Worm (Caenorhabditis elegans) whole organism, young adult: ENCODE data around the gene C17C3.6.
A peak's percentile ranks its signal among the peaks of the same experiment; 100 is the strongest.

Experiments used
- B0035.1 ChIP-seq: sonication (generic microtip); optimal IDR thresholded peaks from 2 replicates; lab custom pipeline; 2016; ENCODE audit warnings: missing genetic modification characterization, mild to moderate bottlenecking, missing compliant biosample characterization, missing genotype, missing genetic modification reagents
- F10E7.11 ChIP-seq: sonication (generic microtip); optimal IDR thresholded peaks from 2 replicates; lab custom pipeline; 2017; ENCODE audit warnings: mild to moderate bottlenecking, missing genetic modification characterization, moderate library complexity, missing compliant biosample characterization
- F23B12.7 ChIP-seq: sonication (generic microtip); optimal IDR thresholded peaks from 2 replicates; lab custom pipeline; 2017; ENCODE audit warnings: missing genetic modification characterization, mild to moderate bottlenecking, missing compliant biosample characterization, antibody characterized with exemption, moderate library complexity; ENCODE audit not compliant: insufficient read depth
- F57C9.4 ChIP-seq: sonication (generic microtip); optimal IDR thresholded peaks from 2 replicates; lab custom pipeline; 2017; ENCODE audit warnings: mild to moderate bottlenecking, missing genetic modification characterization, missing compliant biosample characterization
- K11D2.4 ChIP-seq: fragments of 200-800 bp; sonication (Bioruptor generic); IDR thresholded peaks from 2 replicates; pipeline ENCODE4 v1.3.6; 2022; ENCODE audit warnings: missing genetic modification reagents, missing genetic modification characterization, missing compliant biosample characterization
- K12H6.12 ChIP-seq: fragments of 200-800 bp; sonication (Bioruptor generic); optimal IDR thresholded peaks from 2 replicates; lab custom pipeline; 2018; ENCODE audit warnings: mild to moderate bottlenecking, missing genetic modification characterization, missing compliant biosample characterization
- Y53F4B.3 ChIP-seq: fragments of 200-800 bp; sonication (Bioruptor generic); IDR thresholded peaks from 2 replicates; pipeline ENCODE4 v1.3.6; 2022; ENCODE audit warnings: missing genetic modification reagents, missing genetic modification characterization, missing compliant biosample characterization
- Y56A3A.18 ChIP-seq: fragments of 200-800 bp; sonication (Bioruptor generic); IDR thresholded peaks from 2 replicates; pipeline ENCODE4 v1.3.6; 2022; ENCODE audit warnings: missing genetic modification reagents, missing genetic modification characterization, missing compliant biosample characterization
- ama-1 ChIP-seq, 3 experiments: fragments of 150-350 bp in 1 of 3; sonication (generic microtip) in 2 of 3; optimal IDR thresholded peaks; 2 replicates each; lab custom pipeline; 2014 to 2018; ENCODE audit warnings: missing biosample characterization in 2 of 3, missing genetic modification characterization in 2 of 3, missing genetic modification reagents in 2 of 3
- attf-3 ChIP-seq: fragments of 200-800 bp; sonication (Bioruptor generic); conservative IDR thresholded peaks from 2 replicates; pipeline ENCODE4 v1.3.6; 2022; ENCODE audit warnings: missing genetic modification reagents, missing genetic modification characterization, missing compliant biosample characterization
- attf-6 ChIP-seq: fragments of 200-800 bp; sonication (Bioruptor generic); IDR thresholded peaks from 2 replicates; pipeline ENCODE4 v1.3.6; 2022; ENCODE audit warnings: missing genetic modification reagents, missing genetic modification characterization, missing compliant biosample characterization
- bed-2 ChIP-seq: fragments of 200-800 bp; sonication (Bioruptor generic); IDR thresholded peaks from 2 replicates; pipeline ENCODE4 v1.3.6; 2022; ENCODE audit warnings: missing genetic modification reagents, missing genetic modification characterization, missing compliant biosample characterization
- ceh-100 ChIP-seq: fragments of 200-800 bp; sonication (Bioruptor generic); IDR thresholded peaks from 2 replicates; pipeline ENCODE4 v1.3.6; 2022; ENCODE audit warnings: missing genetic modification reagents, missing genetic modification characterization, missing compliant biosample characterization
- ceh-91 ChIP-seq: fragments of 200-800 bp; sonication (Bioruptor generic); IDR thresholded peaks from 2 replicates; pipeline ENCODE4 v1.3.6; 2022; ENCODE audit warnings: missing genetic modification reagents, missing genetic modification characterization, missing compliant biosample characterization
- chd-7 ChIP-seq: sonication (generic microtip); optimal IDR thresholded peaks from 2 replicates; lab custom pipeline; 2016; ENCODE audit warnings: mild to moderate bottlenecking, missing genetic modification characterization, moderate library complexity, missing compliant biosample characterization
- dpff-1 ChIP-seq: sonication (generic microtip); optimal IDR thresholded peaks from 2 replicates; lab custom pipeline; 2017; ENCODE audit warnings: mild to moderate bottlenecking, missing genetic modification characterization, missing compliant biosample characterization
- egl-18 ChIP-seq: fragments of 200-800 bp; sonication (Bioruptor generic); IDR thresholded peaks from 2 replicates; pipeline ENCODE4 v1.3.6; 2022; ENCODE audit warnings: missing genetic modification reagents, missing genetic modification characterization, missing compliant biosample characterization
- gei-17 ChIP-seq: fragments of 200-800 bp; sonication (Bioruptor generic); optimal IDR thresholded peaks from 2 replicates; lab custom pipeline; 2018; ENCODE audit warnings: mild to moderate bottlenecking, missing genetic modification characterization, missing compliant biosample characterization
- hmg-1.2 ChIP-seq: fragments of 200-800 bp; sonication (Bioruptor generic); IDR thresholded peaks from 2 replicates; pipeline ENCODE4 v1.3.6; 2022; ENCODE audit warnings: missing genetic modification reagents, missing genetic modification characterization, missing compliant biosample characterization
- lag-1 ChIP-seq: fragments of 200-800 bp; sonication (Bioruptor generic); IDR thresholded peaks from 2 replicates; pipeline ENCODE4 v1.3.6; 2022; ENCODE audit warnings: missing genetic modification reagents, missing genetic modification characterization, missing compliant biosample characterization
- let-607 ChIP-seq, 2 experiments: fragments of 200-800 bp in 1 of 2; sonication (Bioruptor generic) in 1 of 2; sonication (generic microtip) in 1 of 2; optimal IDR thresholded peaks; 2 replicates each; lab custom pipeline; 2016 to 2018; ENCODE audit warnings: mild to moderate bottlenecking in 2 of 2, missing compliant biosample characterization in 2 of 2, missing genetic modification characterization in 2 of 2, moderate library complexity in 2 of 2, missing genotype in 1 of 2
- lin-40 ChIP-seq: sonication (generic microtip); optimal IDR thresholded peaks from 2 replicates; lab custom pipeline; 2016; ENCODE audit warnings: missing genetic modification characterization, mild to moderate bottlenecking, missing compliant biosample characterization, missing genotype, missing genetic modification reagents
- madf-3 ChIP-seq: fragments of 200-800 bp; sonication (Bioruptor generic); IDR thresholded peaks from 2 replicates; pipeline ENCODE4 v1.3.6; 2022; ENCODE audit warnings: missing genetic modification reagents, missing genetic modification characterization, missing compliant biosample characterization
- madf-6 ChIP-seq: fragments of 200-800 bp; sonication (Bioruptor generic); IDR thresholded peaks from 2 replicates; pipeline ENCODE4 v1.3.6; 2022; ENCODE audit warnings: missing genetic modification reagents, missing genetic modification characterization, missing compliant biosample characterization
- mxl-1 ChIP-seq: sonication (generic microtip); optimal IDR thresholded peaks from 2 replicates; lab custom pipeline; 2016; ENCODE audit warnings: missing genetic modification characterization, missing compliant biosample characterization
- nhr-120 ChIP-seq: fragments of 200-800 bp; sonication (Bioruptor generic); IDR thresholded peaks from 2 replicates; pipeline ENCODE4 v1.3.6; 2022; ENCODE audit warnings: missing genetic modification characterization, missing compliant biosample characterization
- nhr-80 ChIP-seq: sonication (generic microtip); optimal IDR thresholded peaks from 2 replicates; lab custom pipeline; 2016; ENCODE audit warnings: missing genetic modification characterization, missing compliant biosample characterization
- nhr-90 ChIP-seq: sonication (generic microtip); optimal IDR thresholded peaks from 2 replicates; lab custom pipeline; 2016; ENCODE audit warnings: missing genotype, mild to moderate bottlenecking, missing genetic modification characterization, missing compliant biosample characterization
- rec-8 ChIP-seq, 2 experiments: sonication (generic microtip); optimal IDR thresholded peaks; 2 replicates each; lab custom pipeline; 2016; ENCODE audit warnings: mild to moderate bottlenecking in 2 of 2, missing genetic modification characterization in 2 of 2, missing genetic modification reagents in 2 of 2, missing genotype in 2 of 2, missing biosample characterization in 1 of 2, missing compliant biosample characterization in 1 of 2, moderate library complexity in 1 of 2
- repo-1 ChIP-seq: sonication (generic microtip); optimal IDR thresholded peaks from 2 replicates; lab custom pipeline; 2017; ENCODE audit warnings: mild to moderate bottlenecking, missing genetic modification characterization, missing compliant biosample characterization
- sdz-38 ChIP-seq: sonication (generic microtip); optimal IDR thresholded peaks from 2 replicates; lab custom pipeline; 2016; ENCODE audit warnings: missing genotype, missing genetic modification characterization, missing compliant biosample characterization
- snpc-4 ChIP-seq, 5 experiments: fragments of 150-350 bp in 1 of 5; sonication (generic microtip) in 4 of 5; optimal IDR thresholded peaks; 2 replicates each; lab custom pipeline; 2014 to 2018; ENCODE audit warnings: missing genetic modification characterization in 5 of 5, missing biosample characterization in 3 of 5, antibody characterized with exemption in 2 of 5, mild to moderate bottlenecking in 2 of 5, missing compliant biosample characterization in 2 of 5, missing genotype in 2 of 5, moderate library complexity in 2 of 5, missing genetic modification reagents in 1 of 5
- tlf-1 ChIP-seq: fragments of 200-800 bp; sonication (Bioruptor generic); optimal IDR thresholded peaks from 2 replicates; lab custom pipeline; 2018; ENCODE audit warnings: mild to moderate bottlenecking, missing genetic modification characterization, missing compliant biosample characterization
- xnd-1 ChIP-seq: sonication (generic microtip); optimal IDR thresholded peaks from 2 replicates; lab custom pipeline; 2016; ENCODE audit warnings: missing genotype, missing genetic modification reagents, missing genetic modification characterization, missing compliant biosample characterization
- zfh-2 ChIP-seq: fragments of 200-800 bp; sonication (Bioruptor generic); conservative IDR thresholded peaks from 2 replicates; pipeline ENCODE4 v1.3.6; 2022; ENCODE audit warnings: missing genetic modification reagents, missing genetic modification characterization, missing compliant biosample characterization
- ztf-18 ChIP-seq: sonication (generic microtip); optimal IDR thresholded peaks from 2 replicates; lab custom pipeline; 2016; ENCODE audit warnings: missing genotype, mild to moderate bottlenecking, missing genetic modification characterization, missing compliant biosample characterization
- ztf-25 ChIP-seq: fragments of 200-800 bp; sonication (Bioruptor generic); IDR thresholded peaks from 2 replicates; pipeline ENCODE4 v1.3.6; 2022; ENCODE audit warnings: missing genetic modification reagents, missing genetic modification characterization, missing compliant biosample characterization

The C17C3.6 gene

ce11 chrII:5555522-5555921 lies 5.7 kb downstream of the C17C3.6 start (continued):
- TF ChIP-seq F10E7.11 (tag; lab: Kevin White, UChicago), result no peak

- TF ChIP-seq F57C9.4 (tag; lab: Kevin White, UChicago), result no peak
- no peak for TF ChIP-seq F23B12.7 (tag; lab: Kevin White, UChicago)
- no peak for TF ChIP-seq ceh-91 (GFP tag; lab: Robert Waterston, UW)
- no peak for TF ChIP-seq sdz-38
- no peak for TF ChIP-seq Y53F4B.3 (GFP tag; lab: Robert Waterston, UW)
- no peak for TF ChIP-seq K11D2.4 (GFP tag; lab: Robert Waterston, UW)
- TF ChIP-seq ztf-25, result no peak
- TF ChIP-seq xnd-1 (tag; lab: Kevin White, UChicago), result no peak
- TF ChIP-seq bed-2 (GFP tag; lab: Robert Waterston, UW), result no peak
- no peak for TF ChIP-seq K12H6.12 (tag; lab: Kevin White, UChicago)
- TF ChIP-seq egl-18 (GFP tag; lab: Robert Waterston, UW), result no peak
- TF ChIP-seq attf-6, result no peak
- no peak for TF ChIP-seq attf-3
These were observed 6.6 kb downstream of the C17C3.6 start, which contains the start of gene ins-11 for ce11 chrII:5556431-5556830. TSS of gene ins-11 (plus strand) at chrII:5556731.

- TF ChIP-seq madf-3 (GFP tag; lab: Robert Waterston, UW), result no peak
- no peak for TF ChIP-seq nhr-120 (GFP tag; lab: Robert Waterston, UW)
- peak; percentile 55 for TF ChIP-seq nhr-80 (tag; lab: Kevin White, UChicago)
- no peak for TF ChIP-seq ama-1 (optimal IDR thresholded peaks at IDR 0.05; lab: Kevin White, UChicago)
- TF ChIP-seq ama-1 (GFP tag; optimal IDR thresholded peaks at IDR 0.05; lab: Kevin White, UChicago), result no peak
- no peak for TF ChIP-seq snpc-4 (GFP tag; optimal IDR thresholded peaks at IDR 0.05; lab: Kevin White, UChicago)
- TF ChIP-seq snpc-4 (tag; optimal IDR thresholded peaks at IDR 0.05; lab: Kevin White, UChicago), result peak in 1 of 4 experiments; percentile 7
- no peak for TF ChIP-seq gei-17 (GFP tag; lab: Kevin White, UChicago)
- TF ChIP-seq hmg-1.2 (GFP tag; lab: Robert Waterston, UW), result no peak
These were observed 7.3 kb downstream of the C17C3.6 start for ce11 chrII:5557134-5557533.

- TF ChIP-seq rec-8 (tag; optimal IDR thresholded peaks at IDR 0.05; lab: Kevin White, UChicago), result no peak
- no peak for TF ChIP-seq tlf-1 (GFP tag; lab: Kevin White, UChicago)
- no peak for TF ChIP-seq ztf-25
- no peak for TF ChIP-seq madf-6
- no peak for TF ChIP-seq B0035.1
- no peak for TF ChIP-seq let-607 (tag; optimal IDR thresholded peaks at IDR 0.05; lab: Kevin White, UChicago)
- TF ChIP-seq chd-7 (tag; lab: Kevin White, UChicago), result no peak
- no peak for TF ChIP-seq Y56A3A.18
- TF ChIP-seq zfh-2, result no peak
- no peak for TF ChIP-seq lag-1 (GFP tag; lab: Robert Waterston, UW)
- no peak for TF ChIP-seq dpff-1 (tag; lab: Kevin White, UChicago)
- TF ChIP-seq repo-1 (tag; lab: Kevin White, UChicago), result no peak
- TF ChIP-seq ceh-100 (GFP tag; lab: Robert Waterston, UW), result no peak
- no peak for TF ChIP-seq xnd-1 (tag; lab: Kevin White, UChicago)
- TF ChIP-seq lin-40, result no peak
- no peak for TF ChIP-seq ztf-18 (tag; lab: Kevin White, UChicago)
- TF ChIP-seq mxl-1 (tag; lab: Kevin White, UChicago), result no peak
- no peak for TF ChIP-seq nhr-90
These were observed 11.5 kb downstream of the C17C3.6 start, which contains the start of gene C17C3.3 for ce11 chrII:5561392-5561791. TSS of gene C17C3.3 (plus strand) at chrII:5561737.
